Fruit fly (Drosophila melanogaster): ENCODE measurements around the gene sim.

Gene sim

dm6 chr3R:13030257-13031173 is 27.0 kb upstream of the sim start, which contains the start of the genes CG46281 and CG46280:
Gene CG46281, minus strand, starts transcription at chr3R:13030307.
Gene CG46280, minus strand, starts transcription at chr3R:13030659.
- TF ChIP-seq CG14711 (tag; optimal IDR thresholded peaks at IDR 0.05) (peak; percentile 59), toe (GFP tag; optimal IDR thresholded peaks at IDR 0.05) (no peak), Mnt (GFP tag; optimal IDR thresholded peaks at IDR 0.05) (peak; percentile 58), Crg-1 (GFP tag; optimal IDR thresholded peaks at IDR 0.05) (peak; percentile 32), CG7101 (tag; optimal IDR thresholded peaks at IDR 0.05) (peak; percentile 42), CG11617 (GFP tag; optimal IDR thresholded peaks at IDR 0.05) (peak; percentile 46), cic (GFP tag; optimal IDR thresholded peaks at IDR 0.05) (peak; percentile 8), CG33017 (tag; optimal IDR thresholded peaks at IDR 0.05) (no peak), CG12768 (GFP tag; optimal IDR thresholded peaks at IDR 0.05) (peak; percentile 31), tj (GFP tag; optimal IDR thresholded peaks at IDR 0.05) (peak; percentile 23), bab1 (GFP tag; optimal IDR thresholded peaks at IDR 0.05) (peak; percentile 44), ovo (GFP tag; optimal IDR thresholded peaks at IDR 0.05) (no peak), kay (GFP tag; ENCODE audit: borderline replicate concordance) (peak; percentile 85), CG7045 (GFP tag; optimal IDR thresholded peaks at IDR 0.05) (peak; percentile 1), Hr96 (GFP tag; optimal IDR thresholded peaks at IDR 0.05) (no peak), CG5204 (GFP tag; optimal IDR thresholded peaks at IDR 0.05) (no peak), CG1620 (GFP tag; optimal IDR thresholded peaks at IDR 0.05) (peak; percentile 49), pad (GFP tag; optimal IDR thresholded peaks at IDR 0.05) (peak; percentile 33), Clk (GFP tag; optimal IDR thresholded peaks at IDR 0.05) (no peak), cnc (optimal IDR thresholded peaks at IDR 0.05) (no peak)

- TF ChIP-seq CG33017 (tag; optimal IDR thresholded peaks at IDR 0.05) (peak; percentile 43), Mnt (GFP tag; optimal IDR thresholded peaks at IDR 0.05) (peak; percentile 70), cic (GFP tag; optimal IDR thresholded peaks at IDR 0.05) (peak; percentile 84), CG5204 (GFP tag; optimal IDR thresholded peaks at IDR 0.05) (no peak), CG12768 (GFP tag; optimal IDR thresholded peaks at IDR 0.05) (no peak), CG11617 (GFP tag; optimal IDR thresholded peaks at IDR 0.05) (no peak)
Observed at dm6 chr3R:13032323-13032722, 25.2 kb upstream of the sim start, which contains the start of gene ry. Gene ry, plus strand, starts transcription at chr3R:13032528.

- TF ChIP-seq CG7045 (GFP tag; optimal IDR thresholded peaks at IDR 0.05) (peak; percentile 85), toe (GFP tag; optimal IDR thresholded peaks at IDR 0.05) (peak; percentile 68), Mnt (GFP tag; optimal IDR thresholded peaks at IDR 0.05) (peak; percentile 79), CG12768 (GFP tag; optimal IDR thresholded peaks at IDR 0.05) (peak; percentile 78), Crg-1 (GFP tag; optimal IDR thresholded peaks at IDR 0.05) (peak; percentile 76), cnc (optimal IDR thresholded peaks at IDR 0.05) (no peak), tj (GFP tag; optimal IDR thresholded peaks at IDR 0.05) (no peak), CG33017 (tag; optimal IDR thresholded peaks at IDR 0.05) (peak; percentile 71), CG14711 (tag; optimal IDR thresholded peaks at IDR 0.05) (peak; percentile 62), Clk (GFP tag; optimal IDR thresholded peaks at IDR 0.05) (peak; percentile 39), cic (GFP tag; optimal IDR thresholded peaks at IDR 0.05) (peak; percentile 64), bab1 (GFP tag; optimal IDR thresholded peaks at IDR 0.05) (no peak), CG5204 (GFP tag; optimal IDR thresholded peaks at IDR 0.05) (no peak), Hr96 (GFP tag; optimal IDR thresholded peaks at IDR 0.05) (peak; percentile 30), pad (GFP tag; optimal IDR thresholded peaks at IDR 0.05) (peak; percentile 49), CG11617 (GFP tag; optimal IDR thresholded peaks at IDR 0.05) (peak; percentile 77), kay (GFP tag; ENCODE audit: borderline replicate concordance) (peak; percentile 96), CG7101 (tag; optimal IDR thresholded peaks at IDR 0.05) (peak; percentile 83), ovo (GFP tag; optimal IDR thresholded peaks at IDR 0.05) (peak; percentile 4), CG1620 (GFP tag; optimal IDR thresholded peaks at IDR 0.05) (no peak)
Observed at dm6 chr3R:13032975-13033445, 24.5 kb upstream of the sim start.

dm6 chr3R:13033670-13034069 is 23.9 kb upstream of the sim start:
- TF ChIP-seq Hr96 (GFP tag; optimal IDR thresholded peaks at IDR 0.05) (no peak), cnc (optimal IDR thresholded peaks at IDR 0.05) (no peak), kay (GFP tag; ENCODE audit: borderline replicate concordance) (no peak), toe (GFP tag; optimal IDR thresholded peaks at IDR 0.05) (no peak), CG33017 (tag; optimal IDR thresholded peaks at IDR 0.05) (no peak), bab1 (GFP tag; optimal IDR thresholded peaks at IDR 0.05) (no peak)

- TF ChIP-seq CG14711 (tag; optimal IDR thresholded peaks at IDR 0.05) (no peak), kay (GFP tag; ENCODE audit: borderline replicate concordance) (no peak), cic (GFP tag; optimal IDR thresholded peaks at IDR 0.05) (no peak), CG11617 (GFP tag; optimal IDR thresholded peaks at IDR 0.05) (no peak), CG1620 (GFP tag; optimal IDR thresholded peaks at IDR 0.05) (no peak), Mnt (GFP tag; optimal IDR thresholded peaks at IDR 0.05) (no peak), CG12768 (GFP tag; optimal IDR thresholded peaks at IDR 0.05) (no peak), cnc (optimal IDR thresholded peaks at IDR 0.05) (no peak)
Observed at dm6 chr3R:13036064-13036463, 21.5 kb upstream of the sim start.

dm6 chr3R:13038075-13038474 is 19.5 kb upstream of the sim start, which contains the start of gene CG11668:
Gene CG11668, plus strand, starts transcription at chr3R:13038375.
- TF ChIP-seq CG5204 (GFP tag; optimal IDR thresholded peaks at IDR 0.05) = no peak
- TF ChIP-seq tj (GFP tag; optimal IDR thresholded peaks at IDR 0.05) = no peak
- TF ChIP-seq CG33017 (tag; optimal IDR thresholded peaks at IDR 0.05) = no peak
- no peak for TF ChIP-seq Hr96 (GFP tag; optimal IDR thresholded peaks at IDR 0.05)
- TF ChIP-seq Crg-1 (GFP tag; optimal IDR thresholded peaks at IDR 0.05) = no peak
- no peak for TF ChIP-seq bab1 (GFP tag; optimal IDR thresholded peaks at IDR 0.05)
- TF ChIP-seq pad (GFP tag; optimal IDR thresholded peaks at IDR 0.05) = no peak
- no peak for TF ChIP-seq kay (GFP tag; ENCODE audit: borderline replicate concordance)
- no peak for TF ChIP-seq Clk (GFP tag; optimal IDR thresholded peaks at IDR 0.05)
- no peak for TF ChIP-seq toe (GFP tag; optimal IDR thresholded peaks at IDR 0.05)

All from whole organism, adult.